Fruit fly (Drosophila melanogaster): ENCODE results near the gene Mnt.

Mnt gene

dm6 chrX:3748248-3748647 lies 76.6 kb downstream of the Mnt start (continued):
- TF ChIP-seq sens (GFP tag) (peak; percentile 81), dimm (GFP tag; IDR thresholded peaks at IDR 0.05) (0 out of 2 replicates have a peak, but pooled peaks have one; percentile 3), CG14050 (GFP tag; IDR thresholded peaks at IDR 0.05) (peak; percentile 50; the same call in 2 of the 3 replicates), CG12236 (GFP tag; optimal IDR thresholded peaks at IDR 0.05) (no peak), Nf-YC (tag; optimal IDR thresholded peaks at IDR 0.05) (peak; percentile 8), CG3838 (GFP tag; optimal IDR thresholded peaks at IDR 0.05) (no peak), CG9215 (GFP tag; IDR thresholded peaks at IDR 0.05) (peak; percentile 61), CG8924 (tag; optimal IDR thresholded peaks at IDR 0.05) (peak; percentile 76), danr (GFP tag; IDR thresholded peaks at IDR 0.05) (peak; percentile 28; the same call in 1 of the 2 replicates), Lhr (GFP tag; optimal IDR thresholded peaks at IDR 0.05) (no peak), CG7839 (tag; optimal IDR thresholded peaks at IDR 0.05) (peak; percentile 85), sr (GFP tag; IDR thresholded peaks at IDR 0.05) (no peak), Dip2 (GFP tag; IDR thresholded peaks at IDR 0.05) (no peak), sug (tag; optimal IDR thresholded peaks at IDR 0.05) (peak; percentile 41), CG3407 (GFP tag; optimal IDR thresholded peaks at IDR 0.05) (peak; percentile 49), Rx (GFP tag; IDR thresholded peaks at IDR 0.05) (0 out of 2 replicates have a peak, but pooled peaks have one; percentile 4), Elba2 (GFP tag; optimal IDR thresholded peaks at IDR 0.05) (no peak), ro (GFP tag; IDR thresholded peaks at IDR 0.05) (no peak), CG32767 (GFP tag; IDR thresholded peaks at IDR 0.05) (peak; percentile 71), sim (GFP tag; IDR thresholded peaks at IDR 0.05) (no peak), Hr3 (GFP tag; optimal IDR thresholded peaks at IDR 0.05) (peak; percentile 54), CG9817 (tag; optimal IDR thresholded peaks at IDR 0.05) (peak; percentile 58), CG8359 (GFP tag; optimal IDR thresholded peaks at IDR 0.05; ENCODE audit: borderline replicate concordance) (no peak), CG1233 (GFP tag; optimal IDR thresholded peaks at IDR 0.05) (peak; percentile 54), pan (optimal IDR thresholded peaks at IDR 0.05) (no peak), pan (GFP tag; optimal IDR thresholded peaks at IDR 0.05 in 1 of 2, IDR thresholded peaks at IDR 0.05 in 1 of 2) (peak in 1 of 2 experiments; percentile 68), nmo (GFP tag; optimal IDR thresholded peaks at IDR 0.05) (peak; percentile 80), Six4 (GFP tag; optimal IDR thresholded peaks at IDR 0.05) (no peak), klu (GFP tag; IDR thresholded peaks at IDR 0.05) (peak; percentile 27; the same call in 1 of the 2 replicates), Ssrp (tag; optimal IDR thresholded peaks at IDR 0.05) (peak; percentile 62), CG6654 (GFP tag; optimal IDR thresholded peaks at IDR 0.05) (peak; percentile 15), CG15073 (GFP tag; optimal IDR thresholded peaks at IDR 0.05) (no peak), CG12219 (GFP tag; optimal IDR thresholded peaks at IDR 0.05) (peak; percentile 66), PHDP (tag; optimal IDR thresholded peaks at IDR 0.05) (peak; percentile 80), kni (GFP tag; optimal IDR thresholded peaks at IDR 0.05) (no peak), CG16863 (GFP tag; optimal IDR thresholded peaks at IDR 0.05) (no peak), CG2120 (GFP tag; optimal IDR thresholded peaks at IDR 0.05) (peak; percentile 69), CG4854 (GFP tag; optimal IDR thresholded peaks at IDR 0.05) (peak; percentile 19), fd102C (GFP tag; optimal IDR thresholded peaks at IDR 0.05) (no peak), aop (GFP tag; IDR thresholded peaks at IDR 0.05) (no peak), ato (GFP tag; IDR thresholded peaks at IDR 0.05; ENCODE audit: partially characterized antibody) (no peak), CG13424 (tag; optimal IDR thresholded peaks at IDR 0.05) (peak; percentile 80), CG3281 (GFP tag; optimal IDR thresholded peaks at IDR 0.05) (peak; percentile 83), CG30020 (tag; optimal IDR thresholded peaks at IDR 0.05) (no peak), tx (GFP tag; optimal IDR thresholded peaks at IDR 0.05) (no peak), bigmax (GFP tag; optimal IDR thresholded peaks at IDR 0.05) (no peak), Bteb2 (GFP tag; optimal IDR thresholded peaks at IDR 0.05) (no peak), nom (GFP tag; optimal IDR thresholded peaks at IDR 0.05) (peak; percentile 82), CG1792 (GFP tag; optimal IDR thresholded peaks at IDR 0.05) (no peak), MESR4 (GFP tag; optimal IDR thresholded peaks at IDR 0.05) (no peak), nerfin-1 (tag; optimal IDR thresholded peaks at IDR 0.05) (peak; percentile 1)
